Worm (Caenorhabditis elegans) whole organism, midembryonic: ENCODE measurements around the gene F41E6.8.

Source experiments
- T22C8.4 ChIP-seq: fragments of 200-800 bp; sonication (Bioruptor generic); IDR thresholded peaks from 2 replicates; pipeline ENCODE4 v1.3.6; 2022; ENCODE audit warnings: missing genetic modification characterization, missing compliant biosample characterization
- cog-1 ChIP-seq: sonication (generic microtip); optimal IDR thresholded peaks from 2 replicates; lab custom pipeline; 2016; ENCODE audit warnings: missing genetic modification characterization, missing compliant biosample characterization
- flt-1 ChIP-seq: fragments of 200-800 bp; sonication (Bioruptor generic); IDR thresholded peaks from 2 replicates; pipeline ENCODE4 v1.3.6; 2022; ENCODE audit warnings: missing genetic modification characterization, missing compliant biosample characterization
- klf-2 ChIP-seq: fragments of 200-800 bp; sonication (Bioruptor generic); conservative IDR thresholded peaks from 2 replicates; pipeline ENCODE4 v1.3.6; 2022; ENCODE audit warnings: missing genetic modification reagents, missing genetic modification characterization, missing compliant biosample characterization
- med-1 ChIP-seq: sonication (generic microtip); optimal IDR thresholded peaks from 2 replicates; lab custom pipeline; 2017; ENCODE audit warnings: missing genetic modification characterization, mild to moderate bottlenecking, missing compliant biosample characterization, antibody characterized with exemption, missing genetic modification reagents; ENCODE audit not compliant: insufficient read depth
- ref-1 ChIP-seq: fragments of 200-800 bp; sonication (Bioruptor generic); conservative IDR thresholded peaks from 2 replicates; pipeline ENCODE4 v1.3.6; 2022; ENCODE audit warnings: missing genetic modification reagents, missing genetic modification characterization, missing compliant biosample characterization
- tab-1 ChIP-seq: fragments of 200-800 bp; sonication (Bioruptor generic); IDR thresholded peaks from 2 replicates; pipeline ENCODE4 v1.3.6; 2022; ENCODE audit warnings: missing genetic modification characterization, missing compliant biosample characterization
- ztf-23 ChIP-seq: fragments of 200-800 bp; sonication (Bioruptor generic); IDR thresholded peaks from 2 replicates; pipeline ENCODE4 v1.3.6; 2022; ENCODE audit warnings: missing genetic modification reagents, missing genetic modification characterization, missing compliant biosample characterization

ce11 chrV:8599192-8599591 is 2.1 kb downstream of the F41E6.8 start, which contains the start of gene F41E6.7:
- TF ChIP-seq flt-1 (GFP tag; lab: Robert Waterston, UW) (no peak), ref-1 (no peak), T22C8.4 (GFP tag; lab: Robert Waterston, UW) (no peak), med-1 (no peak), ztf-23 (GFP tag; lab: Robert Waterston, UW) (no peak), tab-1 (GFP tag; lab: Robert Waterston, UW) (no peak), klf-2 (GFP tag; lab: Robert Waterston, UW) (no peak), cog-1 (no peak)
